Worm (Caenorhabditis elegans): ENCODE data around the gene cfap-20.

DNA sequence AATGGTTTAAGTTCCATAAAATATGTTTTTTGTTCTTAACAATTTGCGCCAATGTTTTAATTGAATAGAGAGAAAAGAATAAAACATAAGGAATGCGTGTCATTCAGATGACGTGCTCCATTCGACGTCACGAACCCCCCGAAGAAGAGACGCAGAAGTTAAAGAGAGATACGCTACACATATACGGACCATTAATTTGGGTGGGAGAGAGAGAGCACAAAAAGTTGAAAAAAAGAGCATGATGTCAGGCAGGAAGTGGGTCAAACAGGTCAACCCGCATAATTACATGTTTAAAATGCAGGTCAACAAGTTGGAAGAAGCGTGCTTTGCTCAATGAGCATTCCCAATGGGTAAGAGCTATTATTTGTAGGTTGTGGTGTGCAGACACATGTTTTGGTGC lies 22.9 kb upstream of the cfap-20 start:
- no peak for TF ChIP-seq hsf-1 (GFP tag; IDR thresholded peaks at IDR 0.05)
- no peak for TF ChIP-seq K11D2.4 (GFP tag; IDR thresholded peaks at IDR 0.05)
- no peak for TF ChIP-seq nhr-120 (GFP tag; IDR thresholded peaks at IDR 0.05)
- TF ChIP-seq pha-4 (tag; optimal IDR thresholded peaks at IDR 0.05) = no peak
- no peak for TF ChIP-seq K12H6.12 (tag; optimal IDR thresholded peaks at IDR 0.05)
- no peak for TF ChIP-seq snpc-4 (GFP tag; optimal IDR thresholded peaks at IDR 0.05)
- no peak for TF ChIP-seq snpc-4 (tag; optimal IDR thresholded peaks at IDR 0.05)
- no peak for TF ChIP-seq nfyb-1 (GFP tag; IDR thresholded peaks at IDR 0.05)
- no peak for TF ChIP-seq pbrm-1 (GFP tag; IDR thresholded peaks at IDR 0.05)
- TF ChIP-seq sptf-2 (GFP tag; optimal IDR thresholded peaks at IDR 0.05) = no peak
- TF ChIP-seq ama-1 (optimal IDR thresholded peaks at IDR 0.05) = no peak
- no peak for TF ChIP-seq ama-1 (GFP tag; optimal IDR thresholded peaks at IDR 0.05)
- TF ChIP-seq hlh-26 (GFP tag; conservative IDR thresholded peaks at IDR 0.05) = no peak
- TF ChIP-seq hrde-1 (tag; optimal IDR thresholded peaks at IDR 0.05; ENCODE audit: borderline replicate concordance) = no peak

Measured in whole organism, young adult.